Worm (Caenorhabditis elegans): ENCODE data around the gene F15H10.9.

Gene F15H10.9

DNA sequence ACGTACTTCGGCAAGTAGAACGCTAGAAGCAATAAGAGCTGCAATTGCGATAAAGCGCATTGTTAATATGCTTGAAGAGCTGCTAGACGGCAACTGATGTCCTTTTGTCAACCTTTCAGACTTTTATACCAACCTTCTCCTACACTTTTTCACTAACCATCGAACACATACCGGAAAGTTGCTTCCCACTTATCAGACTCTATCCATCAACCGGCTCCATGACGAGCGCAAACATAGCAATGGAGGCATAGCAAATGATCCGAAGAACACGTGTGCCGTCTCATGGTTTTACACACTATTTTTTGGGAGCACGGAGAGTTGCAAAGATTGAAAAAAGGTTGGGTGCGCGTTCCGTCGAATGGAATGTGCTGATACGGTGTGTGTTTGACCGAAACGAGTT, 32.8 kb downstream of the F15H10.9 start, which contains the start of gene abu-1:
Gene abu-1 (minus strand): TSS at position 101 of the 400 bp plus-strand sequence.
- no peak for TF ChIP-seq skn-1 (tag; optimal IDR thresholded peaks at IDR 0.05)
- no peak for TF ChIP-seq unc-62 (GFP tag; optimal IDR thresholded peaks at IDR 0.05)
- no peak for TF ChIP-seq ceh-28 (tag; optimal IDR thresholded peaks at IDR 0.05)
- no peak for TF ChIP-seq snpc-4 (tag; optimal IDR thresholded peaks at IDR 0.05)
- no peak for TF ChIP-seq nhr-25 (tag; optimal IDR thresholded peaks at IDR 0.05)

DNA sequence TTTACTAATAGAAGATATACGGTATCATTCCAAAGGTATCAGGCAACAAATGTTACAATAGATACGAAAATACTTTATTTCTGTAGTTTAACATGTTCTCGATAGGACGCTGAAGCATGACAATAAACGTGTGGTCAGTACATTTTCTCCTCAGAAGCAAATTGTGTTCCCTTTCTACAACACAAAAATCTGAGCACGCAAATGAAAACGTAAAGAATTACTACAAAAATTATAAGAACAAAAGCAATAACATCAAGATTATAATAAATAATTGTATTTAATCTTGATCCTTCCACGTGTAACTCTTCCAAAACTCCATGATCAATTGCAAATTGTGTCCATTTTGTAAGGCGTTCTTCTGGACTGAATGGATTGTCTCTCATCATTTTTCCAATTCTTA, 34.7 kb downstream of the F15H10.9 start:
- no peak for TF ChIP-seq elt-1 (tag; optimal IDR thresholded peaks at IDR 0.05)
- no peak for TF ChIP-seq elt-3 (tag; optimal IDR thresholded peaks at IDR 0.05)
- TF ChIP-seq pqm-1 (tag; optimal IDR thresholded peaks at IDR 0.05), result no peak
- no peak for TF ChIP-seq sea-2 (GFP tag; optimal IDR thresholded peaks at IDR 0.05)
- TF ChIP-seq unc-62 (GFP tag; optimal IDR thresholded peaks at IDR 0.05), result no peak
- TF ChIP-seq ceh-28 (tag; optimal IDR thresholded peaks at IDR 0.05), result no peak
- TF ChIP-seq nhr-23 (tag; optimal IDR thresholded peaks at IDR 0.05), result no peak
- no peak for TF ChIP-seq ztf-4 (tag; optimal IDR thresholded peaks at IDR 0.05)
- TF ChIP-seq ceh-9 (tag; optimal IDR thresholded peaks at IDR 0.05), result no peak
- TF ChIP-seq hmg-11 (tag; optimal IDR thresholded peaks at IDR 0.05), result no peak
- no peak for TF ChIP-seq mml-1 (tag; optimal IDR thresholded peaks at IDR 0.05)
- no peak for TF ChIP-seq nhr-11 (tag; optimal IDR thresholded peaks at IDR 0.05)
- TF ChIP-seq egl-5 (tag; optimal IDR thresholded peaks at IDR 0.05), result no peak
- TF ChIP-seq aly-2 (tag; optimal IDR thresholded peaks at IDR 0.05), result no peak
- TF ChIP-seq R02D3.7 (tag; optimal IDR thresholded peaks at IDR 0.05), result no peak
- TF ChIP-seq nhr-237 (tag; optimal IDR thresholded peaks at IDR 0.05), result no peak
- no peak for TF ChIP-seq fkh-10 (GFP tag; optimal IDR thresholded peaks at IDR 0.05)
- TF ChIP-seq skn-1 (tag; optimal IDR thresholded peaks at IDR 0.05), result no peak
- TF ChIP-seq egl-27 (tag; optimal IDR thresholded peaks at IDR 0.05), result no peak
- no peak for TF ChIP-seq tbx-2 (tag; optimal IDR thresholded peaks at IDR 0.05)

DNA sequence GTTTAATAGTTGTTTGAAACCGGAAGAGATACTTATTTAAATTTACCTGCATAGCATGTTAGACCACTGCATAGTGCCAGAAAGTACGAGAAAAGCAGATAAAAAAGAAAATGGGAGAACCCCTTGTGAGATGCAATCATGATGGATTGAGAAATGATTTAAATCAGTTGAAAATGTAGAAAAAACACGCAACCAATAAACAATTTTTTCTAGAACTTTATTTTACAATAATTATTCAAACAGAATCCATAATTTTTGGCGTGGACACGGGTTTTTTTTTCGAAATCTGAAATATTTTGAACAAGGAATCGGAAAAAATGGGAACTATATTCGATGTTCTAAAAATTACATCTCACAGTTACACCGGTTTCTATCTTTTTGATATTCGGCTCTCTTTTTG, 35.2 kb downstream of the F15H10.9 start, which contains the start of gene AC3.12:
Gene AC3.12 (minus strand): TSS at position 101 of the 400 bp plus-strand sequence.
- no peak for TF ChIP-seq nfya-1 (tag; optimal IDR thresholded peaks at IDR 0.05; ENCODE audit: insufficient read depth)
- no peak for TF ChIP-seq elt-1 (tag; optimal IDR thresholded peaks at IDR 0.05)
- TF ChIP-seq nhr-237 (tag; optimal IDR thresholded peaks at IDR 0.05), result no peak
- TF ChIP-seq nhr-67 (tag; optimal IDR thresholded peaks at IDR 0.05), result no peak
- no peak for TF ChIP-seq nhr-43 (tag; optimal IDR thresholded peaks at IDR 0.05; ENCODE audit: poor library complexity, severe bottlenecking)

DNA sequence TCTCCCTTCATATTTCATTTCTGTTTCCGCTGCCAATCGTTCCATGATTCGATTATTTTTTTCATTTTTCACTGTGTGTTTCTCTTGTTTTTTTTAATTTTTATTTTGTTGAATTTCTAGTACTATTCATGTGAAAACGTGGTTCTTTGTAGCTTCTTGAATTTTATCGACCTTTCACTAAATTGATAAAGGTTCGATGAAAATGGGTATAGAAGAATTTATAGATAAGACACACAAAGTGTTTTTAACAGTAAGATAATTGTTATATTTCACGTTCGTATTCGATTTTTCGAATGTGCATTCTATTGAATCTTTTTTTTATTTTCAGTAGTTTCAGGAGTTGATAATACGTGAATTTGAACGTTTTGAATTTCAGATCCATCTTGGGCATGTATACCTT, 42.6 kb downstream of the F15H10.9 start, which contains the start of gene ugt-49:
Gene ugt-49 (plus strand): TSS at position 371 of the 400 bp plus-strand sequence.
- TF ChIP-seq elt-2 (tag; optimal IDR thresholded peaks at IDR 0.05) (peak; percentile 63), pha-4 (tag; optimal IDR thresholded peaks at IDR 0.05) (peak; percentile 23), nfya-1 (tag; optimal IDR thresholded peaks at IDR 0.05; ENCODE audit: insufficient read depth) (no peak), egl-5 (tag; optimal IDR thresholded peaks at IDR 0.05) (no peak), pqm-1 (tag; optimal IDR thresholded peaks at IDR 0.05) (peak; percentile 40), tbx-2 (tag; optimal IDR thresholded peaks at IDR 0.05) (no peak)

DNA sequence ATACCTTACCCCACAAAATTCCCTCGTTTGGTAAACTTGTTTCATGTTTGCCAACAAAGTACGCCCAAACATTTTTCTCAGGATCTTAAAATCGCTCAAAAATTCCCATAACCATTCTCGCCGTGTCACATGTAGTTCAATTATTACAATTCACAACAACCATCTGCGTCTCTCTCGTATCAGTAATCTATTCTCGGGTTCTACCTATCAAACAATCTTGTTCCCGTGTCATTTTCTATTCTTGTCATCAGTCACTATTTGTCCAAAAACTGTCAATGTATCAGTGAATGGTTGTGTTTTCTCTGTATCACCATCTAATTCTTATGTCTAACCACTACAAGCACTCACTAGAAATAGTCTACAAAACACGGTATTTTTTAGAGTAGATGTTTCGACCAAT, 43.3 kb downstream of the F15H10.9 start:
- TF ChIP-seq nhr-25 (tag; optimal IDR thresholded peaks at IDR 0.05), result no peak
- no peak for TF ChIP-seq ama-1 (optimal IDR thresholded peaks at IDR 0.05)
- peak; percentile 45 for TF ChIP-seq jun-1 (tag; optimal IDR thresholded peaks at IDR 0.05)
- TF ChIP-seq tbx-2 (tag; optimal IDR thresholded peaks at IDR 0.05), result no peak
- peak; percentile 40 for TF ChIP-seq pqm-1 (tag; optimal IDR thresholded peaks at IDR 0.05)
- TF ChIP-seq eor-1 (tag; optimal IDR thresholded peaks at IDR 0.05), result no peak
- no peak for TF ChIP-seq nhr-43 (tag; optimal IDR thresholded peaks at IDR 0.05; ENCODE audit: poor library complexity, severe bottlenecking)
- no peak for TF ChIP-seq lin-39 (tag; optimal IDR thresholded peaks at IDR 0.05)
- TF ChIP-seq snpc-4 (tag; optimal IDR thresholded peaks at IDR 0.05), result no peak
- TF ChIP-seq elt-2 (tag; optimal IDR thresholded peaks at IDR 0.05), result peak; percentile 84

DNA sequence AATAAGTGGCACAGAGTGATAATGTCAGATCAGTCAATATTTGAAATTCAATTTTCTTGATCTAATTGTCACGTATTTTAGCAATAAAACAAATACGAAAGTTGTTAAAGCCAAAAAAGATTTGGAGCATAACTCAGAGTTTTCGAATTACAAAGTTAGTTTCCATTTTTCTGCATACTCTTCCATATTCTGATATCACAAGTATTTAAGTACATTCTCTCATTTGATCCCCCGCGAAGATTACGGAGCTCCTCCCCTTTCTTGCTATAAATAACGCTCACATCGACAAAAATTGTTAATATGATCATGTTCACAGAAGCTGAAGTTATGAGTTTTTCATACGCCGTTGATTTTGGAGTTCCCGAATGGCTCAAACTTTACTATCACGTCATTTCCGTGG, 46.3 kb downstream of the F15H10.9 start, which contains the start of gene sri-20:
Gene sri-20 (plus strand): TSS at position 301 of the 400 bp plus-strand sequence.
- TF ChIP-seq unc-39 (tag; optimal IDR thresholded peaks at IDR 0.05) (no peak), nhr-23 (tag; optimal IDR thresholded peaks at IDR 0.05) (no peak), mml-1 (tag; optimal IDR thresholded peaks at IDR 0.05) (no peak), ZK546.5 (tag; optimal IDR thresholded peaks at IDR 0.05) (no peak), R02D3.7 (tag; optimal IDR thresholded peaks at IDR 0.05) (no peak), egl-5 (tag; optimal IDR thresholded peaks at IDR 0.05) (no peak), pqm-1 (tag; optimal IDR thresholded peaks at IDR 0.05) (no peak)
